Worm (Caenorhabditis elegans) whole organism, late embryonic: ENCODE results near the gene Y47D3A.21.

Experiments used
- ceh-9 ChIP-seq: sonication (generic microtip); optimal IDR thresholded peaks from 2 replicates; lab custom pipeline; 2016; ENCODE audit warnings: mild to moderate bottlenecking, missing genetic modification characterization, inconsistent platforms, missing compliant biosample characterization
- nhr-232 ChIP-seq: sonication (generic microtip); optimal IDR thresholded peaks from 2 replicates; lab custom pipeline; 2016; ENCODE audit warnings: missing genetic modification characterization, missing compliant biosample characterization
- pag-3 ChIP-seq: sonication (generic microtip); optimal IDR thresholded peaks from 2 replicates; lab custom pipeline; 2016; ENCODE audit warnings: missing compliant biosample characterization, missing genetic modification characterization, borderline replicate concordance

DNA sequence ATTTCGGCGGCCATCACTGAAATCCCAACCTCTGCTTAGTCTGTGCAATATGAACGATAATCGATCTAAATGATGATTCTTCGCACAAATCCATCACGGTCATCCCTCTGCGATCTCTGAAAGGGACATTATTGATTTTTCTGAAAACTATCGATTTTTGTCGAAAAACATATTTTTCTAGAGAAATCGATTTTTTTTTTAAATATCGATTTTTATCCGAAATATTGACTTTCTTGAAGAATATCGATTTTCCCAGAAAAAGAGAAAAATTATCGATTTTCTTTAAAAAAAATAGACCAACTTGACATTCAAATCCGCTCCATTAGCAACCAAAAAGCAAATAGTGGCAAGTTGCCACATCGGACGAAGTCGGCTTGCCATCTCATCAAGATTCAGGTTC, 8.6 kb upstream of the Y47D3A.21 start:
- no peak for TF ChIP-seq ceh-9 (tag; lab: Kevin White, UChicago)
- no peak for TF ChIP-seq nhr-232 (tag; lab: Kevin White, UChicago)
- TF ChIP-seq pag-3 = no peak
